Worm (Caenorhabditis elegans): ENCODE results near the gene slc-17.2.

Gene slc-17.2

ce11 chrIII:9393114-9393780 is 3.3 kb upstream of the slc-17.2 start, which contains the start of the genes gpr-2 and rgr-1:
gpr-2 (minus strand) TSS chrIII:9393164.
rgr-1 (plus strand) TSS chrIII:9393730.
- TF ChIP-seq klf-2 (GFP tag; conservative IDR thresholded peaks at IDR 0.05): no peak
- TF ChIP-seq med-1 (GFP tag; optimal IDR thresholded peaks at IDR 0.05; ENCODE audit: insufficient read depth): no peak
- TF ChIP-seq T22C8.4 (GFP tag; IDR thresholded peaks at IDR 0.05): no peak
- no peak for TF ChIP-seq tab-1 (GFP tag; IDR thresholded peaks at IDR 0.05)
- TF ChIP-seq ref-1 (GFP tag; conservative IDR thresholded peaks at IDR 0.05): no peak
- no peak for TF ChIP-seq flt-1 (GFP tag; IDR thresholded peaks at IDR 0.05)
- TF ChIP-seq ztf-23 (GFP tag; IDR thresholded peaks at IDR 0.05): no peak
- TF ChIP-seq ztf-29 (GFP tag; IDR thresholded peaks at IDR 0.05): no peak
- no peak for TF ChIP-seq cog-1 (tag; optimal IDR thresholded peaks at IDR 0.05)

DNA sequence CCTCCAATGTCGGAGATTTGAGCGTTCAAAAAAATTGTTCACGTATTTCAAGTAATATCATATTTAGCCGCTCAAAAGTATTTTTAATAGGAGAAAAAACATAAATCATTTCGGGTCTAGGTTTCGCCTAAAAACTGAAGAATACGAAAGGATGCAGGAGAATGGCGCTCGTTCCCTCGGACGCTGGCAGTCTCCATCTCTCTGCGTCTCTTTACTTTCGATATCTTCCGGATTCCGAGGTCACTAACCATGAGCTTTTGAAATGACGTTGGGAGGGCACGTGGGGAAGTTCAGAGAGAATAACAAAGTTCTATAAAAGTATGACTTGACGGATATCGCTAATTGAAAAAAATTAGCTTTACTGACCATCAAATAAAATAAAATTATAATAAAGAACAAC is 1.0 kb upstream of the slc-17.2 start:
- TF ChIP-seq ztf-29 (GFP tag; IDR thresholded peaks at IDR 0.05) (no peak), ztf-23 (GFP tag; IDR thresholded peaks at IDR 0.05) (no peak), klf-2 (GFP tag; conservative IDR thresholded peaks at IDR 0.05) (no peak), cog-1 (tag; optimal IDR thresholded peaks at IDR 0.05) (no peak), flt-1 (GFP tag; IDR thresholded peaks at IDR 0.05) (no peak), tab-1 (GFP tag; IDR thresholded peaks at IDR 0.05) (no peak)

- TF ChIP-seq cog-1 (tag; optimal IDR thresholded peaks at IDR 0.05) (no peak), med-1 (GFP tag; optimal IDR thresholded peaks at IDR 0.05; ENCODE audit: insufficient read depth) (no peak), flt-1 (GFP tag; IDR thresholded peaks at IDR 0.05) (no peak)
Measured at ce11 chrIII:9385543-9385942, 4.4 kb downstream of the slc-17.2 start, which contains the start of gene C38C10.3. C38C10.3 (minus strand) TSS chrIII:9385643.

DNA sequence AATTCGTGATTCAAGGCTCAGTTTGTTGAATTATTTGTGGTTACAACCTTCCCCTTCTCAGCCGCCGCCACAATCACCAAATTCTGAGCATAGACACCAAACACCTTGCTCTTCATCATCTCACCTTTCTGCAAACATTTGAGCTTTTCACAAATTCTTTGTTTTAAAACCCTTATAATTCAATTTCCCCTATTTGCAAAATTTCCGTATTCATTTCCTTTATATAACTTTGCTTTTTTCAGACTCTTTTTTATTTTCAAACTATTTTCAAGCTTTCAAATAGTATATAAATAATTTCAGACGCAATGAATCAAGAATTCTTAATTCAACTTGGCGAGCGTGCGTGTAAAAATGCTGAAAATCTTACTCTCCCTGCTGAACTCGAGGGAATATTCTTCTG is 6.4 kb downstream of the slc-17.2 start, which contains the start of gene tkr-1:
Gene tkr-1 (plus strand): TSS at position 301 of the 400 bp plus-strand sequence.
- TF ChIP-seq T22C8.4 (GFP tag; IDR thresholded peaks at IDR 0.05) (no peak), ztf-23 (GFP tag; IDR thresholded peaks at IDR 0.05) (no peak), cog-1 (tag; optimal IDR thresholded peaks at IDR 0.05) (no peak), med-1 (GFP tag; optimal IDR thresholded peaks at IDR 0.05; ENCODE audit: insufficient read depth) (no peak), klf-2 (GFP tag; conservative IDR thresholded peaks at IDR 0.05) (no peak), ref-1 (GFP tag; conservative IDR thresholded peaks at IDR 0.05) (no peak), ztf-29 (GFP tag; IDR thresholded peaks at IDR 0.05) (no peak), tab-1 (GFP tag; IDR thresholded peaks at IDR 0.05) (no peak), flt-1 (GFP tag; IDR thresholded peaks at IDR 0.05) (no peak)

DNA sequence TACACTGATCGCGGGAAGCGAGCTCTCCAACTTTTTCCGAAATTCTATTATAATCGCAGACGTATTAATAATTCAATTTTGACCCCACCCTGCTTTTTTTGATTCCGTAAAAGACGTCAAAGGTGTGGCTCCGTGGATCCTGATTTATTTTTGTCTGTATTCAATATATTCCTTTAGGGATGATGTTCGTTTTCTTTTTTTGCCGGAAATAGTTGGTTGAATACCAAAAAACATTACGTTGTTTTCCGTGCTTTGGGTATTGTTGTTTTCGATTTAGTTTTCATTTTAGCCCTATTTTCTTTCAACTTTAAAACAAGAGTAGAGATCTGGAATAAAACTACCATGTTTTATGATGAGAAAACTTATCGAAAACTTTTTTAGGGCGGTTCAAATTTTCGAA is 13.2 kb downstream of the slc-17.2 start:
- TF ChIP-seq med-1 (GFP tag; optimal IDR thresholded peaks at IDR 0.05; ENCODE audit: insufficient read depth) (no peak), klf-2 (GFP tag; conservative IDR thresholded peaks at IDR 0.05) (no peak), T22C8.4 (GFP tag; IDR thresholded peaks at IDR 0.05) (no peak), flt-1 (GFP tag; IDR thresholded peaks at IDR 0.05) (no peak), cog-1 (tag; optimal IDR thresholded peaks at IDR 0.05) (no peak)

DNA sequence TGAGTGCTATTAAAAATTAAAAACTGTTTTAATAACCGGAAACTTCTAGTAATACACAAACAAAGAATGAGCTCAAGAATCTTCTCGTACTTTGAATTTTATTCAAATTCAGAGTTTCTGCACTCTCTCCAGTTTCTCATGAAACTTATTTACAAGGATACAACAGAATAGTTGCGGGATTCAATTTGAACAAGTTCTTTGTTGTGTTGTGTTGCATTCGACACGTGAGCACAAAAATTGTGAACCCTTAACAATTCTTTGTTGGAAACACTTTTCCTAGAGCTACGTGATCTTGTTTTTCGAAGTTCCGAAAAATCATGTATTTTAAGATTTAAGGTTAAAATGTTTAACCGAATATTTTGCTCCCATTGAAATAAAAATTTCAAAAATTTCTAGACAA is 16.1 kb downstream of the slc-17.2 start:
- TF ChIP-seq flt-1 (GFP tag; IDR thresholded peaks at IDR 0.05): no peak

ce11 chrIII:9366971-9367370 is 22.9 kb downstream of the slc-17.2 start, which contains the start of gene crn-6:
crn-6 (plus strand) TSS chrIII:9367271.
- TF ChIP-seq med-1 (GFP tag; optimal IDR thresholded peaks at IDR 0.05; ENCODE audit: insufficient read depth) (no peak), klf-2 (GFP tag; conservative IDR thresholded peaks at IDR 0.05) (no peak), ztf-23 (GFP tag; IDR thresholded peaks at IDR 0.05) (no peak), ztf-29 (GFP tag; IDR thresholded peaks at IDR 0.05) (no peak), flt-1 (GFP tag; IDR thresholded peaks at IDR 0.05) (no peak), tab-1 (GFP tag; IDR thresholded peaks at IDR 0.05) (no peak), T22C8.4 (GFP tag; IDR thresholded peaks at IDR 0.05) (no peak), cog-1 (tag; optimal IDR thresholded peaks at IDR 0.05) (no peak), ref-1 (GFP tag; conservative IDR thresholded peaks at IDR 0.05) (no peak)

ce11 chrIII:9366376-9366775 is 23.5 kb downstream of the slc-17.2 start:
- no peak for TF ChIP-seq flt-1 (GFP tag; IDR thresholded peaks at IDR 0.05)
- TF ChIP-seq klf-2 (GFP tag; conservative IDR thresholded peaks at IDR 0.05): no peak
- no peak for TF ChIP-seq ztf-29 (GFP tag; IDR thresholded peaks at IDR 0.05)
- TF ChIP-seq tab-1 (GFP tag; IDR thresholded peaks at IDR 0.05): no peak
- TF ChIP-seq cog-1 (tag; optimal IDR thresholded peaks at IDR 0.05): no peak
- no peak for TF ChIP-seq T22C8.4 (GFP tag; IDR thresholded peaks at IDR 0.05)
- TF ChIP-seq ztf-23 (GFP tag; IDR thresholded peaks at IDR 0.05): no peak
- TF ChIP-seq ref-1 (GFP tag; conservative IDR thresholded peaks at IDR 0.05): no peak
- no peak for TF ChIP-seq med-1 (GFP tag; optimal IDR thresholded peaks at IDR 0.05; ENCODE audit: insufficient read depth)

ce11 chrIII:9361228-9361627 is 28.7 kb downstream of the slc-17.2 start, which contains the start of gene flp-25:
flp-25 (plus strand) TSS chrIII:9361528.
- TF ChIP-seq cog-1 (tag; optimal IDR thresholded peaks at IDR 0.05) (no peak), ref-1 (GFP tag; conservative IDR thresholded peaks at IDR 0.05) (no peak), T22C8.4 (GFP tag; IDR thresholded peaks at IDR 0.05) (no peak), ztf-29 (GFP tag; IDR thresholded peaks at IDR 0.05) (no peak), ztf-23 (GFP tag; IDR thresholded peaks at IDR 0.05) (no peak), med-1 (GFP tag; optimal IDR thresholded peaks at IDR 0.05; ENCODE audit: insufficient read depth) (no peak), flt-1 (GFP tag; IDR thresholded peaks at IDR 0.05) (no peak), klf-2 (GFP tag; conservative IDR thresholded peaks at IDR 0.05) (no peak), tab-1 (GFP tag; IDR thresholded peaks at IDR 0.05) (no peak)

- TF ChIP-seq med-1 (GFP tag; optimal IDR thresholded peaks at IDR 0.05; ENCODE audit: insufficient read depth) (no peak), ztf-29 (GFP tag; IDR thresholded peaks at IDR 0.05) (no peak), tab-1 (GFP tag; IDR thresholded peaks at IDR 0.05) (no peak), flt-1 (GFP tag; IDR thresholded peaks at IDR 0.05) (no peak), ztf-23 (GFP tag; IDR thresholded peaks at IDR 0.05) (no peak), ref-1 (GFP tag; conservative IDR thresholded peaks at IDR 0.05) (no peak), klf-2 (GFP tag; conservative IDR thresholded peaks at IDR 0.05) (no peak)
Measured at ce11 chrIII:9359060-9359459, 30.8 kb downstream of the slc-17.2 start, which contains the start of gene K04H4.5. K04H4.5 (plus strand) TSS chrIII:9359360.
